Fruit fly (Drosophila melanogaster) whole organism, embryonic: ENCODE measurements around the gene pit.
A peak's percentile ranks its signal among the peaks of the same experiment; 100 is the strongest.

Experiments
- Abd-B ChIP-seq: fragments of 200-800 bp; sonication (Bioruptor generic); optimal IDR thresholded peaks from 2 replicates; lab custom pipeline; 2018; ENCODE audit warnings: missing biosample characterization, mild to moderate bottlenecking, missing genetic modification characterization, moderate library complexity
- B-H2 ChIP-seq: fragments of 200-800 bp; sonication (Bioruptor generic); optimal IDR thresholded peaks from 2 replicates; lab custom pipeline; 2018; ENCODE audit warnings: missing biosample characterization, mild to moderate bottlenecking, missing genetic modification characterization
- Bgb ChIP-seq: fragments of 200-800 bp; sonication (Bioruptor generic); IDR thresholded peaks from 2 replicates; pipeline ENCODE4 v1.3.6; 2022; ENCODE audit warnings: missing biosample characterization, missing genetic modification characterization; ENCODE audit not compliant: partially characterized antibody
- CG1024 ChIP-seq: fragments of 200-800 bp; sonication (Bioruptor generic); IDR thresholded peaks from 2 replicates; pipeline ENCODE4 v1.3.6; 2022; ENCODE audit warnings: missing biosample characterization, missing genetic modification characterization
- CG12391 ChIP-seq: fragments of 200-800 bp; sonication (Bioruptor generic); optimal IDR thresholded peaks from 3 replicates; lab custom pipeline; 2018; ENCODE audit warnings: missing biosample characterization, mild to moderate bottlenecking, missing genetic modification characterization, moderate library complexity
- CG13424 ChIP-seq: fragments of 200-800 bp; sonication (Bioruptor generic); optimal IDR thresholded peaks from 2 replicates; lab custom pipeline; 2019; ENCODE audit warnings: missing biosample characterization, mild to moderate bottlenecking, missing genetic modification characterization, moderate library complexity
- CG1602 ChIP-seq: fragments of 200-800 bp; sonication (Bioruptor generic); optimal IDR thresholded peaks from 3 replicates; lab custom pipeline; 2016; ENCODE audit warnings: missing biosample characterization, missing genetic modification characterization
- CG17568 ChIP-seq: fragments of 200-800 bp; sonication (Bioruptor generic); optimal IDR thresholded peaks from 2 replicates; lab custom pipeline; 2018; ENCODE audit warnings: missing biosample characterization, mild to moderate bottlenecking, missing genetic modification characterization, moderate library complexity
- CG30431 ChIP-seq: fragments of 200-800 bp; sonication (Bioruptor generic); optimal IDR thresholded peaks from 2 replicates; lab custom pipeline; 2017; ENCODE audit warnings: missing biosample characterization, missing genetic modification characterization
- CG34422 ChIP-seq: fragments of 200-800 bp; sonication (Bioruptor generic); IDR thresholded peaks from 3 replicates; pipeline ENCODE4 v1.3.6; 2022; ENCODE audit warnings: missing biosample characterization, missing genetic modification characterization
- CG4820 ChIP-seq: fragments of 200-800 bp; sonication (Bioruptor generic); optimal IDR thresholded peaks from 3 replicates; lab custom pipeline; 2016; ENCODE audit warnings: missing biosample characterization, missing genetic modification characterization
- CG5180 ChIP-seq: fragments of 200-800 bp; sonication (Bioruptor generic); optimal IDR thresholded peaks from 3 replicates; lab custom pipeline; 2017; ENCODE audit warnings: missing biosample characterization, missing genetic modification characterization, mild to moderate bottlenecking, moderate library complexity, missing genetic modification reagents
- CG7786 ChIP-seq: fragments of 200-800 bp; sonication (Bioruptor generic); optimal IDR thresholded peaks from 2 replicates; lab custom pipeline; 2016; ENCODE audit warnings: missing biosample characterization, missing genetic modification characterization
- CG9932 ChIP-seq: fragments of 200-800 bp; sonication (Bioruptor generic); IDR thresholded peaks from 2 replicates; pipeline ENCODE4 v1.3.6; 2022; ENCODE audit warnings: missing biosample characterization, missing genetic modification characterization
- Chrac-16 ChIP-seq: fragments of 200-800 bp; sonication (Bioruptor generic); optimal IDR thresholded peaks from 3 replicates; lab custom pipeline; 2016; ENCODE audit warnings: missing biosample characterization, missing genetic modification characterization
- CoRest ChIP-seq: fragments of 200-800 bp; sonication (Bioruptor generic); optimal IDR thresholded peaks from 3 replicates; lab custom pipeline; 2018; ENCODE audit warnings: missing biosample characterization, mild to moderate bottlenecking, missing genetic modification characterization, moderate library complexity
- Doc3 ChIP-seq: fragments of 200-800 bp; sonication (Bioruptor generic); IDR thresholded peaks from 3 replicates; pipeline ENCODE4 v1.3.6; 2022; ENCODE audit warnings: missing biosample characterization, missing genetic modification characterization; ENCODE audit not compliant: partially characterized antibody
- Drgx ChIP-seq: fragments of 200-800 bp; sonication (Bioruptor generic); IDR thresholded peaks from 2 replicates; pipeline ENCODE4 v1.3.6; 2022; ENCODE audit warnings: missing biosample characterization, missing genetic modification characterization
- Fer2 ChIP-seq: fragments of 200-800 bp; sonication (Bioruptor generic); optimal IDR thresholded peaks from 2 replicates; lab custom pipeline; 2018; ENCODE audit warnings: missing biosample characterization, mild to moderate bottlenecking, missing genetic modification characterization, moderate library complexity
- Gug ChIP-seq: fragments of 200-800 bp; sonication (Bioruptor generic); IDR thresholded peaks from 4 replicates; pipeline ENCODE4 v1.3.6; 2022; ENCODE audit warnings: missing biosample characterization, missing genetic modification characterization
- H15 ChIP-seq: fragments of 200-800 bp; sonication (Bioruptor generic); IDR thresholded peaks from 3 replicates; pipeline ENCODE4 v1.3.6; 2022; ENCODE audit warnings: missing biosample characterization, missing genetic modification characterization
- Hsf ChIP-seq: fragments of 200-800 bp; sonication (Bioruptor generic); optimal IDR thresholded peaks from 3 replicates; lab custom pipeline; 2016; ENCODE audit warnings: missing biosample characterization, missing genetic modification characterization
- Oli ChIP-seq: fragments of 200-800 bp; sonication (Bioruptor generic); optimal IDR thresholded peaks from 2 replicates; lab custom pipeline; 2018; ENCODE audit warnings: missing biosample characterization, mild to moderate bottlenecking, missing genetic modification characterization, moderate library complexity
- al ChIP-seq: fragments of 200-800 bp; sonication (Bioruptor generic); IDR thresholded peaks from 2 replicates; pipeline ENCODE4 v1.3.6; 2022; ENCODE audit warnings: missing biosample characterization, missing genetic modification characterization
- ara ChIP-seq: fragments of 200-800 bp; sonication (Bioruptor generic); IDR thresholded peaks from 2 replicates; pipeline ENCODE4 v1.3.6; 2022; ENCODE audit warnings: missing biosample characterization, missing genetic modification characterization
- caup ChIP-seq: fragments of 200-800 bp; sonication (Bioruptor generic); optimal IDR thresholded peaks from 3 replicates; lab custom pipeline; 2017; ENCODE audit warnings: missing biosample characterization, mild to moderate bottlenecking, missing genetic modification characterization, moderate library complexity; ENCODE audit not compliant: severe bottlenecking
- chn ChIP-seq: fragments of 200-800 bp; sonication (Bioruptor generic); optimal IDR thresholded peaks from 2 replicates; lab custom pipeline; 2016; ENCODE audit warnings: missing biosample characterization, missing genetic modification characterization
- eyg ChIP-seq: fragments of 200-800 bp; sonication (Bioruptor generic); optimal IDR thresholded peaks from 3 replicates; lab custom pipeline; 2016; ENCODE audit warnings: missing biosample characterization, missing genetic modification characterization
- fu2 ChIP-seq: fragments of 200-800 bp; sonication (Bioruptor generic); optimal IDR thresholded peaks from 2 replicates; lab custom pipeline; 2016; ENCODE audit warnings: missing biosample characterization, missing genetic modification characterization
- grau ChIP-seq: fragments of 200-800 bp; optimal IDR thresholded peaks from 3 replicates; lab custom pipeline; 2019; ENCODE audit warnings: missing biosample characterization, mild to moderate bottlenecking, missing genetic modification characterization, moderate library complexity
- hbn ChIP-seq: fragments of 200-800 bp; sonication (Bioruptor generic); IDR thresholded peaks from 2 replicates; pipeline ENCODE4 v1.3.6; 2022; ENCODE audit warnings: missing biosample characterization, missing genetic modification characterization; ENCODE audit not compliant: partially characterized antibody
- lab ChIP-seq: fragments of 200-800 bp; sonication (Bioruptor generic); optimal IDR thresholded peaks from 3 replicates; lab custom pipeline; 2017; ENCODE audit warnings: missing biosample characterization, missing genetic modification characterization, mild to moderate bottlenecking, moderate library complexity, missing genetic modification reagents
- mam ChIP-seq: fragments of 200-800 bp; sonication (Bioruptor generic); optimal IDR thresholded peaks from 3 replicates; lab custom pipeline; 2016; ENCODE audit warnings: missing biosample characterization, missing genetic modification characterization
- mld ChIP-seq: fragments of 200-800 bp; sonication (Bioruptor generic); IDR thresholded peaks from 3 replicates; pipeline ENCODE4 v1.3.6; 2022; ENCODE audit warnings: missing biosample characterization, missing genetic modification characterization; ENCODE audit not compliant: partially characterized antibody
- nmo ChIP-seq: fragments of 200-800 bp; sonication (Bioruptor generic); optimal IDR thresholded peaks from 2 replicates; lab custom pipeline; 2018; ENCODE audit warnings: missing biosample characterization, mild to moderate bottlenecking, missing genetic modification characterization, moderate library complexity
- phol ChIP-seq: fragments of 200-800 bp; sonication (Bioruptor generic); optimal IDR thresholded peaks from 3 replicates; lab custom pipeline; 2018; ENCODE audit warnings: missing biosample characterization, mild to moderate bottlenecking, missing genetic modification characterization, moderate library complexity
- pum ChIP-seq: fragments of 200-800 bp; sonication (Bioruptor generic); optimal IDR thresholded peaks from 2 replicates; lab custom pipeline; 2016; ENCODE audit warnings: missing biosample characterization, missing genetic modification characterization
- row ChIP-seq: fragments of 200-800 bp; sonication (Bioruptor generic); IDR thresholded peaks from 3 replicates; pipeline ENCODE4 v1.3.6; 2022; ENCODE audit warnings: missing biosample characterization, missing genetic modification characterization
- slou ChIP-seq: fragments of 200-800 bp; sonication (Bioruptor generic); optimal IDR thresholded peaks from 3 replicates; lab custom pipeline; 2016; ENCODE audit warnings: missing biosample characterization, missing genetic modification characterization
- so ChIP-seq: fragments of 200-800 bp; sonication (Bioruptor generic); IDR thresholded peaks from 3 replicates; pipeline ENCODE4 v1.3.6; 2022; ENCODE audit warnings: missing biosample characterization, missing genetic modification characterization
- sqz ChIP-seq: fragments of 200-800 bp; sonication (Bioruptor generic); optimal IDR thresholded peaks from 3 replicates; lab custom pipeline; 2018; ENCODE audit warnings: missing biosample characterization, mild to moderate bottlenecking, missing genetic modification characterization
- tio ChIP-seq: fragments of 200-800 bp; sonication (Bioruptor generic); optimal IDR thresholded peaks from 2 replicates; lab custom pipeline; 2017; ENCODE audit warnings: missing biosample characterization, missing genetic modification characterization, inconsistent platforms
- tna ChIP-seq: fragments of 200-800 bp; sonication (Bioruptor generic); IDR thresholded peaks from 2 replicates; pipeline ENCODE4 v1.3.6; 2022; ENCODE audit warnings: missing biosample characterization, missing genetic modification characterization; ENCODE audit not compliant: partially characterized antibody
- ttk ChIP-seq: fragments of 200-800 bp; sonication (Bioruptor generic); IDR thresholded peaks from 2 replicates; pipeline ENCODE4 v2.1.2; 2022; ENCODE audit warnings: missing biosample characterization, missing genetic modification characterization
- usp ChIP-seq: fragments of >200 bp; optimal IDR thresholded peaks from 2 replicates; lab custom pipeline; 2017; ENCODE audit warnings: missing biosample characterization, missing genetic modification characterization

The pit gene

dm6 chr3R:21992909-21993308 lies 41.2 kb upstream of the pit start (continued):
- TF ChIP-seq tio (GFP tag; lab: Kevin White, UChicago) (peak; percentile 14), H15 (GFP tag; lab: Robert Waterston, UW) (peak; percentile 45; the same call in 1 of the 3 replicates), al (peak; percentile 63), CG5180 (GFP tag; lab: Kevin White, UChicago) (no peak), pum (GFP tag; lab: Kevin White, UChicago) (no peak), CoRest (tag; lab: Kevin White, UChicago) (peak; percentile 46), ara (GFP tag; lab: Robert Waterston, UW) (peak; percentile 56; the same call in 1 of the 2 replicates), grau (tag; lab: Kevin White, UChicago) (peak; percentile 68), CG30431 (GFP tag; lab: Kevin White, UChicago) (peak; percentile 27), row (GFP tag; lab: Robert Waterston, UW) (peak; percentile 68), nmo (GFP tag; lab: Kevin White, UChicago) (peak; percentile 57), Oli (tag; lab: Kevin White, UChicago) (peak; percentile 42), Chrac-16 (GFP tag; lab: Kevin White, UChicago) (peak; percentile 57), eyg (GFP tag; lab: Kevin White, UChicago) (peak; percentile 16), CG34422 (GFP tag; lab: Robert Waterston, UW) (peak; percentile 29; the same call in 1 of the 3 replicates), slou (no peak), CG7786 (GFP tag; lab: Kevin White, UChicago) (peak; percentile 55), chn (GFP tag; lab: Kevin White, UChicago) (peak; percentile 26), Abd-B (peak; percentile 66), CG1024 (GFP tag; lab: Robert Waterston, UW) (0 out of 2 replicates have a peak, but pooled peaks have one; percentile 9), mam (GFP tag; lab: Kevin White, UChicago) (peak; percentile 60), lab (GFP tag; lab: Kevin White, UChicago) (peak; percentile 32), Hsf (peak; percentile 51), Drgx (GFP tag; lab: Robert Waterston, UW) (peak; percentile 82), CG1602 (GFP tag; lab: Kevin White, UChicago) (peak; percentile 44), CG12391 (tag; lab: Kevin White, UChicago) (no peak), Gug (GFP tag; lab: Robert Waterston, UW) (peak; percentile 73)

dm6 chr3R:21998877-21999276 lies 35.2 kb upstream of the pit start:
- TF ChIP-seq tna: no peak
- TF ChIP-seq Bgb (GFP tag; lab: Robert Waterston, UW): no peak
- TF ChIP-seq CG4820 (GFP tag; lab: Kevin White, UChicago): no peak
- TF ChIP-seq CG13424 (tag; lab: Kevin White, UChicago): no peak
- TF ChIP-seq caup (GFP tag; lab: Kevin White, UChicago): no peak
- no peak for TF ChIP-seq ttk (GFP tag; lab: Robert Waterston, UW)
- TF ChIP-seq usp (GFP tag; lab: Kevin White, UChicago): no peak

dm6 chr3R:21999641-22000040 lies 34.5 kb upstream of the pit start:
- no peak for TF ChIP-seq Hsf
- no peak for TF ChIP-seq sqz (GFP tag; lab: Kevin White, UChicago)
- TF ChIP-seq B-H2: no peak
- TF ChIP-seq fu2 (GFP tag; lab: Kevin White, UChicago): no peak
- no peak for TF ChIP-seq CG9932 (GFP tag; lab: Robert Waterston, UW)
- TF ChIP-seq Fer2 (tag; lab: Kevin White, UChicago): no peak
- TF ChIP-seq phol: no peak
- no peak for TF ChIP-seq CG17568 (GFP tag; lab: Kevin White, UChicago)
- no peak for TF ChIP-seq eyg (GFP tag; lab: Kevin White, UChicago)
- no peak for TF ChIP-seq hbn
- no peak for TF ChIP-seq Doc3
- TF ChIP-seq mld (GFP tag; lab: Robert Waterston, UW): no peak
- no peak for TF ChIP-seq so (GFP tag; lab: Robert Waterston, UW)
